Worm (Caenorhabditis elegans): ENCODE measurements around the gene grl-14.
A peak's percentile ranks its signal among the peaks of the same experiment; 100 is the strongest.

The grl-14 gene

DNA sequence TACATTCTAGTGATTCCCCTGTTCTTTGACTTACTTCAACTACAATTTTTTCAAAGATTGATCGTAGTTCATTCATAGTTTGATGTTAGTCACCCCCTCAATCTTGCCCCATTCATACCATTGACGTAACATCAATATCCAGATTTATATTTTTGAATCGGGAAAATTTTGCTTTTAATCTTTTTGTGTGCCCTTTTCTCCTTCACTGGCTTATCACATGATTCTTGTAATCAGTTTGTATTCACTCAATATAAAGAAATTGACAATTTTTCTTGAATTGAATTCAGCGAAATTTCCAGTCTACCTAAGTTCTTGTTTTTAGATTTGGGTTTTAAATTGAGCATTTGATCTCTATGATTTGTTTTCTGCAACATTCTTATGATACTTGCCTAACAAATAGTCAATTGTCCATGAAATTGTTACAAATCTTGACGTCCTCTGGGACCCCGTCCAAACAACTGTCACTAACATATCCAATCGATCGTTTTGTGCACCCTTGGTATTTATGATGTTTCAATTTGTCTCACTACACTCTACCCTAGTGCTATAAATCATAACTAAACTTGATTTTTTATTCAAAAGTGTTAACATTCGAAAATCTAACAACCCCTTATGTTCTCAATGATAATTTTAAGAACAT, 45.5 kb upstream of the grl-14 start:
- TF ChIP-seq nhr-43 (tag; optimal IDR thresholded peaks at IDR 0.05; ENCODE audit: poor library complexity, severe bottlenecking) = peak; percentile 19
- no peak for TF ChIP-seq nhr-76 (tag; optimal IDR thresholded peaks at IDR 0.05)

DNA sequence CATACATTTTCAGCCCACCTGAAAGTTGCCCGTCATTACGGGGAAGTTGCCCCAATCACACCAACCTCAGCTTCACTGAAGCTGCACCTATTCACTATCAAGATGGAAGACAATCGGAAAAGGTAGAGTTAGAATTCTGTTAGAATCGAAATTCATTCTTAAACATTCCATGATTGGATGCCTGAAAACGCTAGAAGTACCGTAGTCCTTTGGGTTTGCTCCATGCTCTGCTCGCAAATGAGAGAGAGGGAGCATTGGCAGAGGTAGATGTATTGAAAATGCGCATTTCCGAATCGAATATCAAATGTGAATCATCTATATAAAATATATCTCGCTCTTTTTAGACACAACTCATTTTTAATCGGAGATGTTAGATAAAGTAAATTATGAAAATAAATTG, 45.0 kb upstream of the grl-14 start, which contains the start of gene hif-1:
hif-1 (plus strand) TSS at position 8 of the 400 bp plus-strand sequence.
- TF ChIP-seq unc-62 (GFP tag; optimal IDR thresholded peaks at IDR 0.05) (no peak), nfya-1 (tag; optimal IDR thresholded peaks at IDR 0.05; ENCODE audit: insufficient read depth) (peak; percentile 65), ama-1 (optimal IDR thresholded peaks at IDR 0.05) (peak; percentile 65), unc-39 (tag; optimal IDR thresholded peaks at IDR 0.05) (no peak), fkh-10 (GFP tag; optimal IDR thresholded peaks at IDR 0.05) (no peak), ceh-16 (tag; optimal IDR thresholded peaks at IDR 0.05) (no peak)

DNA sequence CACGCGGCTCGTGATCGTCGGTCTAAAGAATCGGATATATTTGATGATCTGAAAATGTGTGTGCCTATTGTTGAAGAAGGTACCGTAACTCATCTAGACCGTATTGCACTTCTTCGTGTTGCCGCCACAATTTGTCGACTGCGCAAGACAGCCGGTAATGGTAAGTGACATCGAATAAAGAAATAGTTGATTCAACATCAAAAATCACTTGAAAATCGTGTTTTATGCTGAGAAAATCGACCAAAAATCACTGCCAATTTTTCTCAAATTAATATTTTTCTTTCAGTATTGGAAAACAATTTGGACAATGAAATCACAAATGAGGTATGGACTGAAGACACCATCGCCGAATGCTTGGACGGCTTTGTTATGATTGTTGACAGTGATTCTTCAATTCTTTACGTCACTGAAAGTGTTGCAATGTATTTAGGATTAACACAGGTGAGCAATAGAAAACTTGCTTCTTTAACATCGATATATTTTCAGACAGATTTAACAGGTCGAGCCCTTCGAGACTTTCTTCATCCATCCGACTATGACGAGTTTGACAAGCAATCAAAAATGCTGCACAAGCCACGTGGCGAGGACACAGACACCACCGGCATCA, 43.9 kb upstream of the grl-14 start:
- TF ChIP-seq ama-1 (optimal IDR thresholded peaks at IDR 0.05) = peak; percentile 27
- TF ChIP-seq ztf-11 (tag; optimal IDR thresholded peaks at IDR 0.05) = no peak

DNA sequence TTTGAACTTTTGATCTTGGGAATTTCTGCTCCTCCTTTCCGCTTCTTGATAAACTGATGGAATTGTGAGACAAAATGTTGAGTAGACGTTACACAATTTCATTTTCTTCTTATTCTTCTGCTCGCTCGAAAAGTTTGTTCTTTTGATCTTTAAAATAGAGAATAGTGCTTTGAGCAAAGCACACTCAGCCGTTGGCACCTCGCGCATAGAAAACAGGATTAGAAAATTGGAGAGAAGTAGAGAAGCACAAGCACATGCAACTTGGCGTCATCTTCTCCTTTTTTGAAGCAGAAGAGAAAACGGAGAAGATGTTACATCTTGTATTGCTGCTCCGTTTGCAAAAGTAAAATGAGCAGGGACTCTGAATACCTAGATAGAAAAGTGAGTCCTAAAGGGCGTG, 43.2 kb upstream of the grl-14 start:
- no peak for TF ChIP-seq tbx-2 (tag; optimal IDR thresholded peaks at IDR 0.05)
- no peak for TF ChIP-seq nhr-23 (tag; optimal IDR thresholded peaks at IDR 0.05)
- peak; percentile 87 for TF ChIP-seq nfya-1 (tag; optimal IDR thresholded peaks at IDR 0.05; ENCODE audit: insufficient read depth)
- peak; percentile 86 for TF ChIP-seq ama-1 (optimal IDR thresholded peaks at IDR 0.05)
- no peak for TF ChIP-seq elt-2 (tag; optimal IDR thresholded peaks at IDR 0.05)
- TF ChIP-seq lin-39 (tag; optimal IDR thresholded peaks at IDR 0.05) = peak; percentile 33
- no peak for TF ChIP-seq daf-12 (tag; optimal IDR thresholded peaks at IDR 0.05)
- peak; percentile 98 for TF ChIP-seq fkh-10 (GFP tag; optimal IDR thresholded peaks at IDR 0.05)
- peak; percentile 48 for TF ChIP-seq lsy-12 (tag; optimal IDR thresholded peaks at IDR 0.05)
- TF ChIP-seq hmg-11 (tag; optimal IDR thresholded peaks at IDR 0.05) = peak; percentile 38
- TF ChIP-seq lin-15B (tag; optimal IDR thresholded peaks at IDR 0.05) = peak; percentile 33
- peak; percentile 3 for TF ChIP-seq ceh-28 (tag; optimal IDR thresholded peaks at IDR 0.05)
- TF ChIP-seq mdl-1 (tag; optimal IDR thresholded peaks at IDR 0.05) = peak; percentile 24

DNA sequence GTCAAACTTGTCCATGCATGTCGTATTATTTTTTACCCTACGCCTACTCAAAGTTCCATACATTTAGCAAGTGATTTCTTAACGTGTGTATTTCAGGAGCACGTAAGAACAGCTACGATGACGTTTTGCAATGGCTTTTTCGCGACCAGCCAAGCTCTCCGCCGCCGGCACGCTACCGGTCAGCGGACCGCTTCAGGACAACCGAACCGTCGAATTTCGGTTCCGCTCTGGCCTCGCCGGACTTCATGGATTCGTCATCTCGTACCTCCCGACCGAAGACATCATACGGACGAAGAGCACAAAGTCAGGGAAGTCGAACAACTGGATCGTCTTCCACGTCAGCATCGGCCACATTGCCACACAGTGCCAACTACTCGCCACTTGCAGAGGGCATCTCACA, 41.7 kb upstream of the grl-14 start:
- TF ChIP-seq ceh-9 (tag; optimal IDR thresholded peaks at IDR 0.05) (no peak), snpc-4 (tag; optimal IDR thresholded peaks at IDR 0.05) (no peak), ztf-11 (tag; optimal IDR thresholded peaks at IDR 0.05) (no peak), eor-1 (tag; optimal IDR thresholded peaks at IDR 0.05) (no peak), elt-3 (tag; optimal IDR thresholded peaks at IDR 0.05) (no peak), egl-5 (tag; optimal IDR thresholded peaks at IDR 0.05) (no peak), skn-1 (tag; optimal IDR thresholded peaks at IDR 0.05) (no peak), mml-1 (tag; optimal IDR thresholded peaks at IDR 0.05) (no peak)

DNA sequence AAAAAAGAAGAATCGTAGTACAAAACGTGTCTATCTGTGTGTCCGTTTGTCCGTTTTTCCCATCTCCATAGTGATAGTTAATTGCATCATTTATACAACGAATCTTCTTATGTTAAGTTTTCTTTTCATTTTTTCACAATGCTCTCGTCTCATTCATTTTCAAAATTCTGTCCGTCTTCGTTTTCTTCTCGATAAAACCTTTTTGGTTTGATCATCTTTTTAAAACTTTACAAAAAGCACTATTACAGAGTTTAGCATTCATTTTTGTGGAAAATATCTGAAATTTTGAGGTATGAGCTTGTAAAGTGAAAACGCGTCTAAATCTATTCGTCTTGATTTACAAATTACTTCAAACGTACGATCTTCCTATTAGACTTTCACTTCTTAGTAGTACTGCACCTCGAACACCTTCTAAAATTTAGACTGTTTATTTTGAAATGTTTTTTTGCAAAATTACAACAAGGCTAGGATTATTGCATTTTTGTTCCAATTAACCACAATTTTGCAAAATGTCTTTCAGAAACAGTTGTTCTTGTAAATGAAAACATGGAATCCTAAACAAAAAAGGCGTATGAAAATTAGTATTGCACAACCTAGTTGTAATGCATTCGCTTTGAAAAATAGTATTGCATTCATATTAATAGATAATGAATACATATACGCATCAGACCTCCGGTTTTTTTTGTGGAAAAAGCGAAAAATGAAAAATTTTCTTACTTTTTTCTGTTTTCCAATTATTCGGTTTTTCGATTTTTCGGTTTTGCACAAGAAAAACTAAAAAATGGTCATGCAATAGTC, 40.1 kb upstream of the grl-14 start:
- TF ChIP-seq nhr-28 (tag; optimal IDR thresholded peaks at IDR 0.05) = no peak
- TF ChIP-seq ceh-28 (tag; optimal IDR thresholded peaks at IDR 0.05) = peak; percentile 37
- TF ChIP-seq ama-1 (optimal IDR thresholded peaks at IDR 0.05) = peak; percentile 1
- TF ChIP-seq aly-2 (tag; optimal IDR thresholded peaks at IDR 0.05) = peak; percentile 53
- TF ChIP-seq ztf-4 (tag; optimal IDR thresholded peaks at IDR 0.05) = no peak
- TF ChIP-seq pha-4 (tag; optimal IDR thresholded peaks at IDR 0.05) = no peak
- no peak for TF ChIP-seq fkh-10 (GFP tag; optimal IDR thresholded peaks at IDR 0.05)
- TF ChIP-seq unc-39 (tag; optimal IDR thresholded peaks at IDR 0.05) = no peak
- TF ChIP-seq elt-2 (tag; optimal IDR thresholded peaks at IDR 0.05) = peak; percentile 29
- TF ChIP-seq nhr-12 (tag; optimal IDR thresholded peaks at IDR 0.05) = no peak
- TF ChIP-seq nhr-11 (tag; optimal IDR thresholded peaks at IDR 0.05) = no peak
- no peak for TF ChIP-seq ceh-82 (tag; optimal IDR thresholded peaks at IDR 0.05)
